Fruit fly (Drosophila melanogaster) ovary, adult (tissue): ENCODE results near the gene CG5199.

Experiments used
- CG17801 ChIP-seq: fragments of 200-800 bp; optimal IDR thresholded peaks from 2 replicates; lab custom pipeline; 2019; ENCODE audit warnings: missing biosample characterization, mild to moderate bottlenecking, missing genetic modification characterization, moderate library complexity; ENCODE audit not compliant: partially characterized antibody

CG5199 gene

dm6 chr3L:20403493-20404379 is 48.9 kb downstream of the CG5199 start:
- no peak for TF ChIP-seq CG17801 (GFP tag; lab: Kevin White, UChicago)

- TF ChIP-seq CG17801 (GFP tag; lab: Kevin White, UChicago) = no peak
These were observed 49.8 kb downstream of the CG5199 start for dm6 chr3L:20402665-20403492.

dm6 chr3L:20401026-20401912 is 51.4 kb downstream of the CG5199 start, which contains the start of gene trbl:
Gene trbl, minus strand, starts transcription at chr3L:20401609.
- peak; percentile 77 for TF ChIP-seq CG17801 (GFP tag; lab: Kevin White, UChicago)
